Worm (Caenorhabditis elegans): ENCODE measurements around the gene T26E4.3.

DNA sequence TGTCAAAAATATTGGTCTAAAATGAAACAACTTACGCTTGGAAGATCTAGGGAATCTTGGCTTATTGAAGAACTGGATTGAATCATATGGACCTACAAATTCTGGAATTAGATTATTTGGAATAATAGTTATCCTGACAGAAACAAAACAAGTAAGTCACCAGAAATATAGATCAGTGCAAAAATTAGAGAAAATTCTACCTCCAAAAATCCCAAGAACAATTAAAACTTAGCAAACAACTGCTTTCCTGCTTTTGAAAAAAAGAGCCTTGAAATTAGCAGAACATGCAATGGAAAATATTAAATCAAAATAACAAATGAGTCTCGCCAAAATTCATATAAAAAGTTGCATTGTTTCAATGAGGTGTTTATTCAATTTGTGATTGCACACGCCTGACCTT is 9.5 kb upstream of the T26E4.3 start, which contains the start of gene nhr-60:
- TF ChIP-seq nhr-102 (tag; optimal IDR thresholded peaks at IDR 0.05) (no peak), ztf-11 (tag; optimal IDR thresholded peaks at IDR 0.05) (no peak), aly-2 (tag; optimal IDR thresholded peaks at IDR 0.05) (no peak), mdl-1 (tag; optimal IDR thresholded peaks at IDR 0.05) (no peak)
